Worm (Caenorhabditis elegans) whole organism, L3 larva: ENCODE measurements around the gene rps-14.

ENCODE experiments used
- nhr-11 ChIP-seq: fragments of 150-350 bp; optimal IDR thresholded peaks from 2 replicates; lab custom pipeline; 2014; ENCODE audit warnings: missing biosample characterization, missing genetic modification characterization
- skn-1 ChIP-seq: fragments of 150-350 bp; optimal IDR thresholded peaks from 2 replicates; lab custom pipeline; 2014; ENCODE audit warnings: missing biosample characterization, missing genetic modification characterization
- ztf-4 ChIP-seq: fragments of 150-350 bp; optimal IDR thresholded peaks from 2 replicates; lab custom pipeline; 2014; ENCODE audit warnings: missing biosample characterization, missing genetic modification characterization

ce11 chrIII:7181822-7182221 lies 2.4 kb upstream of the rps-14 start, which contains the start of gene epg-4:
- no peak for TF ChIP-seq nhr-11 (tag; lab: Kevin White, UChicago)
- TF ChIP-seq ztf-4 (tag; lab: Kevin White, UChicago): no peak
- no peak for TF ChIP-seq skn-1 (tag; lab: Kevin White, UChicago)
